Fruit fly (Drosophila melanogaster): ENCODE data around the gene AP-1gamma.

The AP-1gamma gene

dm6 chrX:9108387-9108786, at the start of gene AP-1gamma:
TSS of gene AP-1gamma (plus strand) at chrX:9108691.
- TF ChIP-seq CG10543 (GFP tag; optimal IDR thresholded peaks at IDR 0.05) = peak; percentile 85
- no peak for TF ChIP-seq wek (GFP tag; optimal IDR thresholded peaks at IDR 0.05)
- peak; percentile 7 for TF ChIP-seq HmgZ (tag; optimal IDR thresholded peaks at IDR 0.05)
- TF ChIP-seq GATAe (GFP tag; conservative IDR thresholded peaks at IDR 0.05) = peak; percentile 33; the same call in 1 of the 2 replicates
- peak; percentile 72 for TF ChIP-seq pfk (GFP tag; optimal IDR thresholded peaks at IDR 0.05)
- no peak for TF ChIP-seq Chrac-16 (GFP tag; optimal IDR thresholded peaks at IDR 0.05)
- TF ChIP-seq pho (GFP tag; optimal IDR thresholded peaks at IDR 0.05) = no peak
- no peak for TF ChIP-seq CG18011 (GFP tag; optimal IDR thresholded peaks at IDR 0.05)
- peak; percentile 1 for TF ChIP-seq CG18599 (GFP tag; optimal IDR thresholded peaks at IDR 0.05)
- TF ChIP-seq Dbx (GFP tag; IDR thresholded peaks at IDR 0.05) = 0 out of 3 replicates have a peak, but pooled peaks have one; percentile 18
- TF ChIP-seq chinmo (GFP tag; IDR thresholded peaks at IDR 0.05; ENCODE audit: partially characterized antibody) = 0 out of 4 replicates have a peak, but pooled peaks have one; percentile 47
- no peak for TF ChIP-seq cwo (GFP tag; optimal IDR thresholded peaks at IDR 0.05)
- peak; percentile 86 for TF ChIP-seq CG6175 (GFP tag; IDR thresholded peaks at IDR 0.05)
- no peak for TF ChIP-seq CG17612 (GFP tag; IDR thresholded peaks at IDR 0.05)
- peak; percentile 91 for TF ChIP-seq exex (tag; optimal IDR thresholded peaks at IDR 0.05)
- TF ChIP-seq Deaf1 (tag; optimal IDR thresholded peaks at IDR 0.05) = peak; percentile 82
- TF ChIP-seq Med (GFP tag) = peak; percentile 41
- TF ChIP-seq mirr (GFP tag; optimal IDR thresholded peaks at IDR 0.05) = peak; percentile 78
- no peak for TF ChIP-seq Doc3 (GFP tag; IDR thresholded peaks at IDR 0.05; ENCODE audit: partially characterized antibody)
- TF ChIP-seq Fer1 (GFP tag; optimal IDR thresholded peaks at IDR 0.05) = peak; percentile 48
- peak; percentile 10 for TF ChIP-seq pros (GFP tag; optimal IDR thresholded peaks at IDR 0.05)
- peak; percentile 40 for TF ChIP-seq grn (GFP tag; optimal IDR thresholded peaks at IDR 0.05)
- TF ChIP-seq sug (tag; optimal IDR thresholded peaks at IDR 0.05) = peak; percentile 93
- peak; percentile 2 for TF ChIP-seq CG5180 (GFP tag; optimal IDR thresholded peaks at IDR 0.05)
- TF ChIP-seq CG34376 (GFP tag; optimal IDR thresholded peaks at IDR 0.05) = peak; percentile 76

- TF ChIP-seq sob (GFP tag; IDR thresholded peaks at IDR 0.05) (peak; percentile 69), D19A (tag; optimal IDR thresholded peaks at IDR 0.05) (peak; percentile 72), CG4854 (GFP tag; optimal IDR thresholded peaks at IDR 0.05) (no peak), NC2α (GFP tag; optimal IDR thresholded peaks at IDR 0.05) (peak; percentile 10), CG12236 (GFP tag; optimal IDR thresholded peaks at IDR 0.05) (peak; percentile 34), ab (GFP tag; optimal IDR thresholded peaks at IDR 0.05) (peak; percentile 12), CG2199 (GFP tag; IDR thresholded peaks at IDR 0.05) (no peak), chinmo (GFP tag; IDR thresholded peaks at IDR 0.05; ENCODE audit: partially characterized antibody) (no peak), jing (GFP tag; optimal IDR thresholded peaks at IDR 0.05) (peak; percentile 40), CG15601 (tag; optimal IDR thresholded peaks at IDR 0.05) (peak; percentile 68), CG34376 (GFP tag; optimal IDR thresholded peaks at IDR 0.05) (no peak), maf-S (GFP tag; optimal IDR thresholded peaks at IDR 0.05) (peak; percentile 21), CG10147 (GFP tag; optimal IDR thresholded peaks at IDR 0.05) (peak; percentile 67), Usf (GFP tag; optimal IDR thresholded peaks at IDR 0.05) (no peak), eyg (GFP tag; optimal IDR thresholded peaks at IDR 0.05) (no peak), sr (GFP tag; IDR thresholded peaks at IDR 0.05) (peak; percentile 23; the same call in 1 of the 3 replicates), NK7.1 (GFP tag; optimal IDR thresholded peaks at IDR 0.05) (no peak), Asciz (GFP tag; optimal IDR thresholded peaks at IDR 0.05) (peak; percentile 51), CG15073 (GFP tag; optimal IDR thresholded peaks at IDR 0.05) (no peak), CHES-1-like (GFP tag; optimal IDR thresholded peaks at IDR 0.05) (peak; percentile 6), pho (GFP tag; optimal IDR thresholded peaks at IDR 0.05) (peak; percentile 10), ems (GFP tag; optimal IDR thresholded peaks at IDR 0.05) (peak; percentile 61), CG12744 (GFP tag; optimal IDR thresholded peaks at IDR 0.05) (no peak), YL-1 (GFP tag; optimal IDR thresholded peaks at IDR 0.05) (no peak), en (GFP tag; optimal IDR thresholded peaks at IDR 0.05) (no peak), chif (GFP tag; optimal IDR thresholded peaks at IDR 0.05) (peak; percentile 48 to 66), D19B (GFP tag; optimal IDR thresholded peaks at IDR 0.05) (no peak), CG2202 (tag; optimal IDR thresholded peaks at IDR 0.05) (peak; percentile 19)
These were observed 48.4 kb upstream of the AP-1gamma start for dm6 chrX:9060078-9060477.
